Worm (Caenorhabditis elegans) whole organism, L3 larva: Measurements from ENCODE around the gene chil-12.
"Not testable (repeated sequence)": the region's sequence is repeated elsewhere in the genome, so short reads cannot be mapped to it uniquely, and the experiment has no call there.

Experiments
- R02D3.7 ChIP-seq: fragments of 150-350 bp; optimal IDR thresholded peaks from 2 replicates; lab custom pipeline; 2014; ENCODE audit warnings: missing biosample characterization, missing genetic modification characterization
- ZK546.5 ChIP-seq: sonication (generic microtip); optimal IDR thresholded peaks from 2 replicates; lab custom pipeline; 2017; ENCODE audit warnings: missing biosample characterization, missing genetic modification characterization
- ceh-9 ChIP-seq: sonication (generic microtip); optimal IDR thresholded peaks from 2 replicates; lab custom pipeline; 2018; ENCODE audit warnings: missing biosample characterization, missing genetic modification characterization
- daf-12 ChIP-seq: fragments of 150-350 bp; optimal IDR thresholded peaks from 2 replicates; lab custom pipeline; 2014; ENCODE audit warnings: missing biosample characterization, missing genetic modification reagents, missing genetic modification characterization
- elt-2 ChIP-seq: sonication (generic microtip); optimal IDR thresholded peaks from 2 replicates; lab custom pipeline; 2016; ENCODE audit warnings: missing genetic modification reagents, mild to moderate bottlenecking, missing genetic modification characterization, missing compliant biosample characterization
- elt-3 ChIP-seq, 3 experiments: fragments of 150-350 bp in 1 of 3; sonication (generic microtip) in 2 of 3; optimal IDR thresholded peaks; 2 replicates in 2 of 3; 4 replicates in 1 of 3; lab custom pipeline; 2014 to 2017; ENCODE audit warnings: missing biosample characterization in 3 of 3, missing genetic modification characterization in 3 of 3
- jun-1 ChIP-seq: fragments of 150-350 bp; optimal IDR thresholded peaks from 2 replicates; lab custom pipeline; 2014; ENCODE audit warnings: missing biosample characterization, missing genetic modification reagents, missing genetic modification characterization
- mdl-1 ChIP-seq: fragments of 150-350 bp; optimal IDR thresholded peaks from 2 replicates; lab custom pipeline; 2014; ENCODE audit warnings: missing biosample characterization, missing genetic modification characterization
- nhr-23 ChIP-seq: fragments of 150-350 bp; optimal IDR thresholded peaks from 2 replicates; lab custom pipeline; 2014; ENCODE audit warnings: missing biosample characterization, missing genetic modification reagents, missing genetic modification characterization
- nhr-77 ChIP-seq: fragments of 150-350 bp; optimal IDR thresholded peaks from 2 replicates; lab custom pipeline; 2014; ENCODE audit warnings: missing biosample characterization, missing genetic modification characterization
- pha-4 ChIP-seq: fragments of 150-350 bp; optimal IDR thresholded peaks from 2 replicates; lab custom pipeline; 2014; ENCODE audit warnings: missing biosample characterization, missing genetic modification reagents, missing genetic modification characterization
- unc-39 ChIP-seq: sonication (generic microtip); optimal IDR thresholded peaks from 4 replicates; lab custom pipeline; 2017; ENCODE audit warnings: missing biosample characterization, missing genetic modification characterization
- unc-62 ChIP-seq: fragments of 150-350 bp; sonication (generic microtip); optimal IDR thresholded peaks from 4 replicates; lab custom pipeline; 2014; ENCODE audit warnings: missing biosample characterization, missing genetic modification reagents, missing genetic modification characterization

ce11 chrV:15262336-15262735 is 21.0 kb downstream of the chil-12 start, which contains the start of gene M01B2.10:
- TF ChIP-seq elt-3 (tag; optimal IDR thresholded peaks at IDR 0.05; lab: Kevin White, UChicago); nhr-77 (tag; lab: Kevin White, UChicago); nhr-23 (tag; lab: Kevin White, UChicago); ceh-9 (tag; lab: Kevin White, UChicago); ZK546.5 (tag; lab: Kevin White, UChicago); mdl-1 (tag; lab: Kevin White, UChicago); pha-4 (tag; lab: Kevin White, UChicago); unc-39 (tag; lab: Kevin White, UChicago); elt-2 (tag; lab: Kevin White, UChicago); unc-62; R02D3.7 (tag; lab: Kevin White, UChicago); daf-12 (tag; lab: Kevin White, UChicago); jun-1 (tag; lab: Kevin White, UChicago): not testable (repeated sequence)
